Fruit fly (Drosophila melanogaster): ENCODE measurements around the gene CG14089.

DNA sequence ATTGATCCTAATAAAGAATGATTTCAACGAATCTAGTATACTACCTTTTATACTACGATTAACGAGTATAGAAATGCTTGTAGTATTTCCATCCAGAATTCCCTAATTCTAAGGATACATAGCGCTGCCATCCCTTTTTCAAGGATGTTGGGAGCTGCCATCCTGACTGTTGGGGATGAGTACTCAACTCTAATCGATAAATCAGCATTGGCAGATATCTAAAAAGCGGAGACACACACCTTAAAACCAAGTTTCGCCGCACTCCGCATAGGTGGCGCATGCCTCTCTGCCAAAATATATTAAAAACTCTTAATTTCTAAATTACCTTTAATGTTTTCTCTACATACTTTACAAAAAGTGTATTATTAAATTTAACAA is 13.6 kb upstream of the CG14089 start, which contains the start of gene fal:
- TF ChIP-seq disco-r (GFP tag; optimal IDR thresholded peaks at IDR 0.05) (no peak), seq (GFP tag; IDR thresholded peaks at IDR 0.05) (no peak)
